Worm (Caenorhabditis elegans): ENCODE measurements around the gene nhr-280.

- TF ChIP-seq nhr-77 (tag; optimal IDR thresholded peaks at IDR 0.05) (no peak), mdl-1 (tag; optimal IDR thresholded peaks at IDR 0.05) (no peak), ceh-28 (tag; optimal IDR thresholded peaks at IDR 0.05) (no peak), nhr-25 (tag; optimal IDR thresholded peaks at IDR 0.05) (no peak)
Measured at ce11 chrIII:177715-178114, 47.2 kb upstream of the nhr-280 start, which contains the start of gene F40G9.14.

All from whole organism, L3 larva.